Fruit fly (Drosophila melanogaster) whole organism: ENCODE measurements around the gene ClpP.

Experiments used
- CG8478 ChIP-seq: fragments of >200 bp; optimal IDR thresholded peaks from 2 replicates; lab custom pipeline; 2018; ENCODE audit warnings: inconsistent platforms
- Dll ChIP-seq: fragments of >200 bp; optimal IDR thresholded peaks from 2 replicates; lab custom pipeline; 2017
- EcR ChIP-seq, 2 experiments: fragments of >200 bp; optimal IDR thresholded peaks; 2 replicates each; lab custom pipeline; 2017; ENCODE audit warnings: missing biosample characterization in 2 of 2, missing genetic modification characterization in 2 of 2, missing genetic modification reagents in 2 of 2
- pan ChIP-seq: fragments of >200 bp; optimal IDR thresholded peaks from 2 replicates; lab custom pipeline; 2017
- psq ChIP-seq: fragments of >200 bp; optimal IDR thresholded peaks from 2 replicates; lab custom pipeline; 2017
- usp ChIP-seq: fragments of >200 bp; optimal IDR thresholded peaks from 2 replicates; lab custom pipeline; 2017; ENCODE audit warnings: missing biosample characterization, missing genetic modification characterization, mixed read lengths

dm6 chr2L:10310614-10311382 is 45.8 kb upstream of the ClpP start, which contains the start of gene Cdk5alpha:
- TF ChIP-seq CG8478 (lab: Kevin White, UChicago) (no peak), usp (GFP tag; lab: Kevin White, UChicago) (no peak), EcR (GFP tag; optimal IDR thresholded peaks at IDR 0.05; lab: Kevin White, UChicago) (no peak), pan (lab: Kevin White, UChicago) (no peak), Dll (no peak), psq (no peak)
